Worm (Caenorhabditis elegans) whole organism, young adult: ENCODE data around the gene ugt-67.

Experiments used
- F52B5.7 ChIP-seq: sonication (generic microtip); optimal IDR thresholded peaks from 2 replicates; lab custom pipeline; 2016; ENCODE audit warnings: mild to moderate bottlenecking, missing genetic modification characterization, missing compliant biosample characterization
- ama-1 ChIP-seq, 3 experiments: fragments of 150-350 bp in 1 of 3; sonication (generic microtip) in 2 of 3; optimal IDR thresholded peaks; 2 replicates each; lab custom pipeline; 2014 to 2018; ENCODE audit warnings: missing biosample characterization in 2 of 3, missing genetic modification characterization in 2 of 3, missing genetic modification reagents in 2 of 3
- ets-4 ChIP-seq: fragments of 200-800 bp; sonication (Bioruptor generic); optimal IDR thresholded peaks from 2 replicates; lab custom pipeline; 2018; ENCODE audit warnings: mild to moderate bottlenecking, missing genetic modification characterization, missing compliant biosample characterization
- snpc-3.4 ChIP-seq: sonication (generic microtip); optimal IDR thresholded peaks from 2 replicates; lab custom pipeline; 2017; ENCODE audit warnings: missing genetic modification characterization, mild to moderate bottlenecking, missing compliant biosample characterization, antibody characterized with exemption, moderate library complexity, missing genotype, missing genetic modification reagents
- snpc-4 ChIP-seq, 5 experiments: fragments of 150-350 bp in 1 of 5; sonication (generic microtip) in 4 of 5; optimal IDR thresholded peaks; 2 replicates each; lab custom pipeline; 2014 to 2018; ENCODE audit warnings: missing genetic modification characterization in 5 of 5, missing biosample characterization in 3 of 5, antibody characterized with exemption in 2 of 5, mild to moderate bottlenecking in 2 of 5, missing compliant biosample characterization in 2 of 5, missing genotype in 2 of 5, moderate library complexity in 2 of 5, missing genetic modification reagents in 1 of 5

DNA sequence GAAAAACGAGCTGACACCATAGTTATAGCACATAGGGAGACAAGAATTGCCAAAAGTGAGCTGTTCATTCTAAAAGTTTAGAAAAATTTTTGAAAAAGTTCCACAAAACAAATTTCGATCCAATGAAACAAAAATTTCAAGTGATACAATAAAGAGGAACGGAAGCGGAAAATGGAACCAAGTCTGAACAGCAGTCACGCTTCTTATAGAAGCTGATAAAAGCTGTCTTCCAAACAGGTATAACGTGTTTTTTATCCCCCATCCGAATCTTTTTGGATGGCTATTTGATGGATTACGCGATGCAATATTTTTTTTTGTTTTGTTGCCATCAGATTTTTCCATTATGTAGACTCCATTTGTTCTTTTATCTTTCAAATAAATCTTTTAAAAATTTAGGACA, 11.1 kb downstream of the ugt-67 start, which contains the start of gene H23N18.5:
- TF ChIP-seq ets-4 (no peak), snpc-4 (GFP tag; optimal IDR thresholded peaks at IDR 0.05; lab: Kevin White, UChicago) (no peak), snpc-4 (tag; optimal IDR thresholded peaks at IDR 0.05; lab: Kevin White, UChicago) (no peak), ama-1 (optimal IDR thresholded peaks at IDR 0.05; lab: Kevin White, UChicago) (no peak), ama-1 (GFP tag; optimal IDR thresholded peaks at IDR 0.05; lab: Kevin White, UChicago) (no peak), F52B5.7 (tag; lab: Kevin White, UChicago) (no peak), snpc-3.4 (tag; lab: Kevin White, UChicago) (no peak)
